Fruit fly (Drosophila melanogaster) whole organism: ENCODE measurements around the gene Tctp.

Experiments
- CG8478 ChIP-seq: fragments of >200 bp; optimal IDR thresholded peaks from 2 replicates; lab custom pipeline; 2018; ENCODE audit warnings: inconsistent platforms
- Dll ChIP-seq: fragments of >200 bp; optimal IDR thresholded peaks from 2 replicates; lab custom pipeline; 2017
- EcR ChIP-seq, 2 experiments: fragments of >200 bp; optimal IDR thresholded peaks; 2 replicates each; lab custom pipeline; 2017; ENCODE audit warnings: missing biosample characterization in 2 of 2, missing genetic modification characterization in 2 of 2, missing genetic modification reagents in 2 of 2
- pan ChIP-seq: fragments of >200 bp; optimal IDR thresholded peaks from 2 replicates; lab custom pipeline; 2017
- psq ChIP-seq: fragments of >200 bp; optimal IDR thresholded peaks from 2 replicates; lab custom pipeline; 2017
- usp ChIP-seq: fragments of >200 bp; optimal IDR thresholded peaks from 2 replicates; lab custom pipeline; 2017; ENCODE audit warnings: missing biosample characterization, missing genetic modification characterization, mixed read lengths

The Tctp gene

DNA sequence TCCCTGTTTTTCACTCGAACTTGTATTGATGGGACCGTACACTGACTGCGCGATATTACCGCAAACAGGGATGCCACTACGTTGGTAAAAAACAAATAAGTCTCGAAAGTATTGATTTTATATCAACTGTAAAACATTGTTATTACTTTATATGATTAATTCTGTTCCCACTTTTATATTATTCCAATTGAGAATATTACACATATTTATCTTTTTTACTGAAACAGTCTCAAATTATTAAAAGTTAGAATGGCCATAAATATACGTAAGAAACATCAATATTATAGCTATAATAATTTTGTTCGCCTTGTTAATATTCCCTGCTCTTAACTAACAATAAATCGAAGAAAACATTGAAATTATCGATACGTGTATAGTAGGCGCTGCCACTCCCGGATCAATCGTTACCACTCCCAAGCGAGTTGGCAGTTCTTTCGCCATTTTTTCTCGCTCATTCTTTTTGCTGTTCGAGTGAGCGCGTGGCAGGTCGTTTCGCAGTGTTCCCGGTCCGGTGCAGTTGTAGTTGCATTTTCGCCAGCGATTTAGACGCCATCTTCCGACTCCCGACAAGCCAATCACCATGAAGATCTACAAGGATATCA, at the start of gene Tctp, which contains the start of gene SdhC:
TSS of gene Tctp (plus strand) at position 447 of the 602 bp plus-strand sequence.
TSS of gene SdhC (minus strand) at position 49 of the 602 bp plus-strand sequence.
- TF ChIP-seq pan = no peak
- TF ChIP-seq Dll (lab: Kevin White, UChicago) = no peak
- no peak for TF ChIP-seq EcR (GFP tag; optimal IDR thresholded peaks at IDR 0.05; lab: Kevin White, UChicago)

DNA sequence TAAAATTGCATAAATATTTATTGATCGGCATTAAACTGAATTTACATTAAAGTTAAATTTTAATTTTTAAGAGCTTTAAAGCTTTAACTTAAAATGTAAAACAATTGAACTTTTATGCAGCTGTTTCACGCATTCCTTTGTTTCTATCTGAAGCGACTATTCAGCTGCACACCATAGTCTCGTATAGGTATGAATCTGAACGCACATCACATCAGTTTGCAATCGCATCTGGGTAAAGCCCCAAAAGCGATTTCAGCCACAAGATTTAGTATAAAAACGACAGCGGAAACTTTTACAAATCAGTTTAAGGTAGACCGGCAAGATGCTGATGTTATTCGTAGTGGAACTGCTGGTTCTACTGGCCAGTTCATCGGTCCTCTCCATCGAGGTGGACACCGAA, 49.1 kb upstream of the Tctp start, which contains the start of gene CG4757:
TSS of gene CG4757 (plus strand) at position 301 of the 400 bp plus-strand sequence.
- TF ChIP-seq usp (GFP tag; lab: Kevin White, UChicago) (no peak), CG8478 (lab: Kevin White, UChicago) (no peak), psq (no peak), Dll (lab: Kevin White, UChicago) (no peak), EcR (GFP tag; optimal IDR thresholded peaks at IDR 0.05; lab: Kevin White, UChicago) (no peak), pan (no peak)

DNA sequence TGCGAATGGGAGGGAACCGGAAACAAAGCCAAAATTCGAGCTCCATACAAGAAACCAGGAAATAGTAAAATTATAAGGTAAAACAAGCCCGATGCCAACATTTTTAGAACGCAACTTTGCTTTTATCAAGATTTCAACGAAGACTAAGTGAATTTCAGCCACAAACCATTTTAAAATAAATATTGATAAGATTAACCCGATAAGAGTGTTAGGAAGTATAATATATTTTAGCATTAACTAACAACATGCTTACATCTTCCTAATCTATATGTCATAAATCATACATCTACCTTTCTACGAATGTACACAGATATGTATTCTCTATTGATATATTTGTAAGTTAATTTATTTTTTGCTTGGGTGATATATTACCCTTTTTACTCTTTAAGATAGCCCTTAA, 44.1 kb upstream of the Tctp start, which contains the start of gene Ugt35E1:
TSS of gene Ugt35E1 (minus strand) at position 101 of the 400 bp plus-strand sequence.
- TF ChIP-seq pan (no peak), usp (GFP tag; lab: Kevin White, UChicago) (no peak), EcR (GFP tag; optimal IDR thresholded peaks at IDR 0.05; lab: Kevin White, UChicago) (no peak), CG8478 (lab: Kevin White, UChicago) (no peak), psq (no peak), Dll (lab: Kevin White, UChicago) (no peak)

DNA sequence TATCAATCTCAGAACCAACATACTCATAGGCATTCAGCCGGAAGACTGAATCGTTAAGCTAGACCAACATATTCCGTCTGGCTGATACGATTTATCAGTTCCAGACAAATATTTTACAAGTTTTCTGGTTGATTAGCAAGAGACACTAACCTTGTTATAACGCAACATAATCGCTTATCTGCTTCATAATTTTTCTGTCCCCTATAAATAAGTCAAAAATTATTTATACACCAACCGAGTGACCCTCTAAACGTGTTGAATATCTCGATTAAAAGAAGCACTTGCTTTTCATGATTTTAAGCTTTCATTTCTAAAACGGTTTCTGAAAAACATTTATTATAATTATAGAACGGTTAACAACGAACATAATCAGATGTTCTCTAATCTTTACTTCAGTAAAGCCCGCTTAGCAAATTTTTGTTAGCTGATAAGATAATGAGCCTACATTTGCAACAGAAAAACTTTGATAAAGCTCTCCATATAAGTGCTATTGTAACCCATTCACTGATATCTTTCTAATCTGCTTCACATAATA, 42.0 kb upstream of the Tctp start, which contains the start of gene Ugt35E2:
TSS of gene Ugt35E2 (minus strand) at position 51 of the 535 bp plus-strand sequence.
- TF ChIP-seq psq (no peak), usp (GFP tag; lab: Kevin White, UChicago) (no peak), pan (no peak), CG8478 (lab: Kevin White, UChicago) (no peak), Dll (lab: Kevin White, UChicago) (no peak), EcR (GFP tag; optimal IDR thresholded peaks at IDR 0.05; lab: Kevin White, UChicago) (no peak)

DNA sequence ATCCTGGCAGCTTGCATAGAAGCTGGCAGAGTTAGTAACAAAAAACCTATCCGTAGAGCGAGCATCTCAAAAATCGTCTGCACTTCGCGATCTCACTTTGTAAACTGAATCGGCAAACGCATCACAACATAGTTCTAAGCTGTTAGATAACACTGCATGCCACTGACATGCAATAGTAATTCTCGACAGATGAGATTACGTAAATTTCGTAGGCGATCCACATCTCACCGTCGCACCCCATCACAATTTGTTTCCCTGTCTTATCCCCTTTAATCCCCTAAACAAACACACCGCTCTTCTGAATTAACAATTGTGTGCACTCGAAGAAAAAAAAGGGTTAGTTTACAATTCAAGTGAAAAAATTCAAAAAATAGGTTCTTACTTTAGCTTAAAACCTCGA, 39.9 kb upstream of the Tctp start, which contains the start of gene Ugt35B1:
TSS of gene Ugt35B1 (minus strand) at position 101 of the 400 bp plus-strand sequence.
- TF ChIP-seq Dll (lab: Kevin White, UChicago) (no peak), usp (GFP tag; lab: Kevin White, UChicago) (no peak)

DNA sequence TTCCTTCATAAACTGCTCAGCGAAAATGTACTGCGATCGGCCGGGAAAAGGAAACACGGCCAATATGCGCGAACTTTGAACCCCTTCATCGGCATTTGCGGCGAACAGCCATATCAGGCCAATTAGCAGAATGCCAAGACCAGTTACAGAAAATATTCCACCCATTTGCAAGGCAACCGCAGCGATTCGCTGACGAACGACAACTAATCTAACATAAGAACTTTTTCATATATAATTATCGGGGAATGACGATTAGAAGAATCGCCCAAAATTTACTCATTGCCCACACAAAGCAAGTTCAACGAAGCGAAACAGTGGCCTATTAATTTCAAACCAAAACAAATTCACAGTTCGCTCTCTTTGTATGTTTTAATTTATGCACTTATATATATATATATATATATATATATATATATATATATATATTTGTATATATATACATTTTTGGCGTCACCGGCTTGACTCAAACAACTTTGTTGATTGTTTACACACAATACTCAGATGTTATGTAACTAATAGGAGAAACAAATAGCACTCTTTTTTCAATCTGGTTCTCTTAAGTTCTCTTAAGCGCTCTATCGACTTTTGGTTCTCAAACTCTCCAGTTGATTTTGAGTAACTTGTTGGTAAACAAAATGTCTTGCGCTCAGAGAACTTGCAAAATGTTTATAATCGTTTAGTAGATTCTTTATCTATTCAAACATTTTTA, 37.4 kb upstream of the Tctp start, which contains the start of gene Ugt35A1:
TSS of gene Ugt35A1 (minus strand) at position 205 of the 709 bp plus-strand sequence.
- TF ChIP-seq CG8478 (lab: Kevin White, UChicago) (no peak), psq (no peak), usp (GFP tag; lab: Kevin White, UChicago) (no peak), Dll (lab: Kevin White, UChicago) (no peak), EcR (GFP tag; optimal IDR thresholded peaks at IDR 0.05; lab: Kevin White, UChicago) (no peak), pan (no peak)

DNA sequence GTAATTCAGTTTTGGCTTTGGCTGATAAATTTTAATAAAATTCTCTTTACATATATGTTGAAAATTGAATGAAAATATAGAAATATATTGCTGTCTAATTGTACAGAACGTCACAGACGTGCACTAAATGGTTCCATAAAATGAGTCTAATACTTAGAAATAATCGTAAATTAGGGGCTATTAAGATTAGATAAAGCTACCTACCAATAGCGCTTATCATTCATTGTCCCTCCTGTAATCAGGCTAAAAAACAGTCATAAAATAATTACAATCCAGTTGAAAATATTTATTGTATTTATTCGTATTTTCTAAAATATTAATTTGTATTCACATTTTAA, 36.9 kb upstream of the Tctp start:
- TF ChIP-seq pan = no peak
- TF ChIP-seq CG8478 (lab: Kevin White, UChicago) = no peak
- TF ChIP-seq Dll (lab: Kevin White, UChicago) = no peak
- no peak for TF ChIP-seq usp (GFP tag; lab: Kevin White, UChicago)
- TF ChIP-seq EcR (GFP tag; optimal IDR thresholded peaks at IDR 0.05; lab: Kevin White, UChicago) = no peak
- no peak for TF ChIP-seq psq

DNA sequence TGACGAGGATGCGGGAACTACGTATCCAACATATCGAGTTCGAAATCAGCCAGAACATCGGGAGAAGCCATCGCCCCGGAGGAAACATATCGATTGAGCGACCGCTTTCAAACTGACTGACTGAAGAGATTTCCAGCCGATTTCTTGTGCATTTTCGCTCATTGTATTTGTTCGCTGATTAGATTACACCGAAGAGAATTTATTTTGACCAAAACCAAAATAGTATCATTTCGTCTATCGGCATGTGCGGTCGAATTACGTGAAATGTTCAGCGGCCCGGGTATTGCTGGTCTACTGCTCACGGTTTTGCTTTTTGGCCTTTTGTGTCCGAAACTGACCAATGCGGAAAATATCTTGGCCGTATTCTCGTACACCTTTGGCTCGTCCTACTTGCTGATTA, 34.7 kb upstream of the Tctp start, which contains the start of the genes Ugt304A1 and Ugt303A1:
TSS of gene Ugt304A1 (minus strand) at position 101 of the 400 bp plus-strand sequence.
TSS of gene Ugt303A1 (plus strand) at position 222 of the 400 bp plus-strand sequence.
- TF ChIP-seq usp (GFP tag; lab: Kevin White, UChicago) (no peak), CG8478 (lab: Kevin White, UChicago) (no peak), Dll (lab: Kevin White, UChicago) (no peak), EcR (GFP tag; optimal IDR thresholded peaks at IDR 0.05; lab: Kevin White, UChicago) (no peak), psq (no peak), pan (no peak)

DNA sequence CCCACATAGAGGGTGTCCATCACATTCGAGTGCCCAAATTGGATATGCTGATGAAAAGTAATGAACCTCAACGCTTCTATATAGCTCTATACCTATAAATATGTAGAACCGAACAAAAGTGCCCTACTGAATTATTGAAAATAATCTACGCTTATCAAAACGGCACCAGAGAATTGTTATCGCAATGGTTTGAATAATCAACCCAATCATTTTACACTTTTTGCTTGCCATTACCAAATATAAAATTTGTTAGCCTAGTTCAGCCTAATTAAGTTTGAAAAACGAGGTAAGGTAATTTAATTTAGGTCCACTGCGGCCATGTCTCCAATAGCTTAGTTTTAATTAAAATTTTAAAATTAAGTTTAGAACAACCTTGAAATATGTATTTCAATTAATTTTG, 34.3 kb upstream of the Tctp start:
- TF ChIP-seq psq (no peak), CG8478 (lab: Kevin White, UChicago) (no peak), Dll (lab: Kevin White, UChicago) (no peak)

DNA sequence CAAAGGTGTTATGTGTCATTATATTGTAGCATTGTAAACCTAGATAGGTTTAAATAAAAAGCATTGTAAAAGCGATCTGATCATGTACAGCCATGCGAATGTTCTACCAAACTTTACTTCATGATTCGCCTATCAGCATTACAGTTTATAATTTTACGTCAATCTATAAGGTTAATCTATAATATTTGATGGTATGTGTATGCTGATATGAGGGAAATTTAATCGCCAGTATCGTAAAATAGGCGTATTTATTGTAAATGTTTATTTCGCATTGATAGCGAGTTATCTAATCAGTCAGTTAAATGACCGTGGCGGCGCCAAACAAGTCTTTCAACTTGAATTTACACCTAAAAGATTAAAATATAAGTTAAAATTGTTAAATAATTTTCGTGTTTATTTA, 32.5 kb upstream of the Tctp start:
- no peak for TF ChIP-seq EcR (GFP tag; optimal IDR thresholded peaks at IDR 0.05; lab: Kevin White, UChicago)
- no peak for TF ChIP-seq usp (GFP tag; lab: Kevin White, UChicago)
- TF ChIP-seq pan = no peak
- no peak for TF ChIP-seq Dll (lab: Kevin White, UChicago)
- TF ChIP-seq CG8478 (lab: Kevin White, UChicago) = no peak
- TF ChIP-seq psq = no peak

DNA sequence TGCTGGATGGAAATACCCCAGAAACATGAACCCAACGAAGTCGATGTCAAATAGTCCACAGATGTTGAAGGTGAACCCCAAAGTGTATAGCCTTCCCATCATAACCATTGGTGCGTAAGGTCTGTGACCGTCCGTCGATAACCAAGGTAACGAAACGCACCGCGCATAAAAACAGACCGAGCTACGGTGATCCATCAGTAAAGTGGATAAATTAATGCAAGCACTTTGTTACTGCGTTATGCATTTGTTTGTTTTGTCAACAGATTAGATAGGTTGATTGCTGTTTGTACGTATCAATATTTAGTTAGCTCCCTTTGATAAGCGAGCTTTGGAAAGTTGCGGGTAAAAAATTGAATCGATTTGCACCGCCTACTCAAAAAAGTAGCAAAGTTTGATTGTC, 31.7 kb upstream of the Tctp start:
- no peak for TF ChIP-seq CG8478 (lab: Kevin White, UChicago)
- no peak for TF ChIP-seq Dll (lab: Kevin White, UChicago)
- no peak for TF ChIP-seq psq
- no peak for TF ChIP-seq usp (GFP tag; lab: Kevin White, UChicago)
- no peak for TF ChIP-seq pan
- TF ChIP-seq EcR (GFP tag; optimal IDR thresholded peaks at IDR 0.05; lab: Kevin White, UChicago) = no peak

DNA sequence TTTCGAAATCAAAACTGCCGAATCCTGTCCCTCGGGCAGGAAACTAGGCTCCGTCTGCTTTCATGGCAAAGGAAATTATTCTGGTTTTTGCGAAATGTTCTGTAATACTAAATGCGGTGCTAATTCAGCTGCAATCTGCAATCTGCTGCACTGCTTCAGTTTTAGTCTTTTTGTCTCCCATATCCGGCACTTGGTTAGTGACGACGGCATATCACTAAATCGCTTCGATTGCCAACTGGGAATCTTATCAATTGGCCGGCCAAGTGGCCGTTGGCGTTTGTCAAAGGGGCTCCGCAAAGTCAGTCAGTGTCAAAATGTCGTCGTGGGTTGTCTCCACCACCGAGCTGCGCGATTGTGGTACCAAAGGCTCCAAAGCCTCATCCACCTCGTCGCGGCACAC, 14.3 kb upstream of the Tctp start, which contains the start of gene CG18577:
TSS of gene CG18577 (plus strand) at position 301 of the 400 bp plus-strand sequence.
- TF ChIP-seq pan (no peak), EcR (GFP tag; optimal IDR thresholded peaks at IDR 0.05; lab: Kevin White, UChicago) (no peak), CG8478 (lab: Kevin White, UChicago) (no peak), psq (no peak), usp (GFP tag; lab: Kevin White, UChicago) (no peak), Dll (lab: Kevin White, UChicago) (no peak)
